ENCODE assay signal across 1 worm cellular context in the genomic region with DNA sequence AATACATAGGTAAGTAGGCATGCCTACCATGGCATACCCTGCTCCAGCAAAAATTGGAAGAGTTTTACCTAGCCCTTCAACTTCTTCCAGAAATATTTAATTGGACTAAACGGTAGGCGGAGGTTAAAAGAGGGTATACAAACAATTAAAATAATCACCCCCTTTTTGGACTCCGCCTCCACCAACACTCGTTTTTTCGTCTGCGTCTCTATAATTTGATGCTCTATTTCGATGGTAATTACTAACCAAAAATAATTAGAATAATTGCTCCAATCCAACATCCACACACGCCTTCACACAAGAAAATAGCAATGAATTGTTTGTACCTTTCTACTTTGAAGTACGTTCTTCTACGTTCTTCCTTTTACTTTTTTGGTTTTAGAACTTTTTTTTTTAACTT.
TF ChIP-seq lines count a peak whose summit lies in the region.

No protein-coding gene starts in this region.

TF ChIP-seq in whole organism, L1 larva, 84 proteins besides CTCF, POLR2A, EP300 and RAD21 (continued from another document):
- TF ChIP-seq nhr-90 (tag; optimal IDR thresholded peaks at IDR 0.05; lab: Kevin White, UChicago; ENCODE audit: poor library complexity) (no peak), lin-15B (tag; optimal IDR thresholded peaks at IDR 0.05; lab: Kevin White, UChicago) (no peak), nhr-85 (tag; lab: Kevin White, UChicago) (peak; percentile 76), rnt-1 (tag; optimal IDR thresholded peaks at IDR 0.05; lab: Kevin White, UChicago) (no peak), nhr-71 (tag; optimal IDR thresholded peaks at IDR 0.05; lab: Kevin White, UChicago) (no peak), sup-37 (GFP tag; optimal IDR thresholded peaks at IDR 0.05; lab: Kevin White, UChicago) (no peak)
